Worm (Caenorhabditis elegans): ENCODE measurements around the gene K09D9.1.

DNA sequence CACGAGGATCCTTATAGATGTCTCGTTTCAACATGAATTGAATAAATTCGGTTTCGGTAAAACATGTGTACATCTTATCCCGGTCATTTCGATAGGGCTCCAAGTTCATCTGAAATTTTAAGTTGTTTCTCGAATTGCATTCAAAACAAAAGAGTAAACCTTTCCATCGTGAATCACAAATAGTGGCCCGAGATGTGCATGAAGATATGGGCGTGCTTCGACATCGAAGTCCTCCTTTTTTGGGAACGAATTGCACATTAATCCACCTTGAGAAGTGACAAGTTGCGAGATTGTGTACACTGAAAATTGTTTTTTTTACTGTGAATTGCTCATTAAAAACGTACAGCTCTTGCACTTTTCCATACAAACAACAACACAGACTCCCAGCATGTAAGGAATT, 31.4 kb downstream of the K09D9.1 start:
- TF ChIP-seq flt-1 (GFP tag; IDR thresholded peaks at IDR 0.05) (no peak), ztf-23 (GFP tag; IDR thresholded peaks at IDR 0.05) (no peak), klf-2 (GFP tag; conservative IDR thresholded peaks at IDR 0.05) (no peak), ref-1 (GFP tag; conservative IDR thresholded peaks at IDR 0.05) (no peak), tab-1 (GFP tag; IDR thresholded peaks at IDR 0.05) (no peak), med-1 (GFP tag; optimal IDR thresholded peaks at IDR 0.05; ENCODE audit: insufficient read depth) (no peak)

Data from whole organism, midembryonic.